Worm (Caenorhabditis elegans) whole organism, L3 larva: ENCODE results near the gene tmem-138.

ENCODE experiments used
- R02D3.7 ChIP-seq: fragments of 150-350 bp; optimal IDR thresholded peaks from 2 replicates; lab custom pipeline; 2014; ENCODE audit warnings: missing biosample characterization, missing genetic modification characterization
- ZK546.5 ChIP-seq: sonication (generic microtip); optimal IDR thresholded peaks from 2 replicates; lab custom pipeline; 2017; ENCODE audit warnings: missing biosample characterization, missing genetic modification characterization
- aly-2 ChIP-seq: fragments of 150-350 bp; optimal IDR thresholded peaks from 2 replicates; lab custom pipeline; 2014; ENCODE audit warnings: missing biosample characterization, missing genetic modification characterization
- ceh-16 ChIP-seq: sonication (generic microtip); optimal IDR thresholded peaks from 2 replicates; lab custom pipeline; 2017; ENCODE audit warnings: missing biosample characterization, missing genetic modification characterization
- ceh-82 ChIP-seq: fragments of 150-350 bp; optimal IDR thresholded peaks from 2 replicates; lab custom pipeline; 2014; ENCODE audit warnings: missing biosample characterization, missing genetic modification characterization
- daf-12 ChIP-seq: fragments of 150-350 bp; optimal IDR thresholded peaks from 2 replicates; lab custom pipeline; 2014; ENCODE audit warnings: missing biosample characterization, missing genetic modification reagents, missing genetic modification characterization
- egl-5 ChIP-seq: fragments of 150-350 bp; optimal IDR thresholded peaks from 2 replicates; lab custom pipeline; 2017; ENCODE audit warnings: missing biosample characterization, missing genetic modification reagents, missing genetic modification characterization, inconsistent platforms
- elt-1 ChIP-seq: fragments of 150-350 bp; optimal IDR thresholded peaks from 2 replicates; lab custom pipeline; 2014; ENCODE audit warnings: missing biosample characterization, missing genetic modification characterization
- elt-2 ChIP-seq: sonication (generic microtip); optimal IDR thresholded peaks from 2 replicates; lab custom pipeline; 2016; ENCODE audit warnings: missing genetic modification reagents, mild to moderate bottlenecking, missing genetic modification characterization, missing compliant biosample characterization
- elt-3 ChIP-seq, 3 experiments: fragments of 150-350 bp in 1 of 3; sonication (generic microtip) in 2 of 3; optimal IDR thresholded peaks; 2 replicates in 2 of 3; 4 replicates in 1 of 3; lab custom pipeline; 2014 to 2017; ENCODE audit warnings: missing biosample characterization in 3 of 3, missing genetic modification characterization in 3 of 3
- eor-1 ChIP-seq, 2 experiments: fragments of 150-350 bp; optimal IDR thresholded peaks; 2 replicates each; lab custom pipeline; 2014 to 2018; ENCODE audit warnings: missing biosample characterization in 2 of 2, missing genetic modification characterization in 2 of 2
- fkh-2 ChIP-seq: fragments of 150-350 bp; optimal IDR thresholded peaks from 2 replicates; lab custom pipeline; 2014; ENCODE audit warnings: missing biosample characterization, missing genetic modification reagents, missing genetic modification characterization
- fos-1 ChIP-seq: fragments of 150-350 bp; optimal IDR thresholded peaks from 2 replicates; lab custom pipeline; 2014; ENCODE audit warnings: missing biosample characterization, missing genetic modification characterization
- hmg-11 ChIP-seq: sonication (generic microtip); optimal IDR thresholded peaks from 2 replicates; lab custom pipeline; 2016; ENCODE audit warnings: missing genetic modification characterization, missing compliant biosample characterization
- lin-15B ChIP-seq: fragments of 150-350 bp; optimal IDR thresholded peaks from 2 replicates; lab custom pipeline; 2014; ENCODE audit warnings: missing biosample characterization, missing genetic modification characterization
- lin-39 ChIP-seq: fragments of 150-350 bp; optimal IDR thresholded peaks from 2 replicates; lab custom pipeline; 2018; ENCODE audit warnings: missing biosample characterization, missing genetic modification reagents, missing genetic modification characterization
- lsy-12 ChIP-seq: sonication (generic microtip); optimal IDR thresholded peaks from 2 replicates; lab custom pipeline; 2016; ENCODE audit warnings: mild to moderate bottlenecking, missing genetic modification characterization, missing compliant biosample characterization
- mdl-1 ChIP-seq: fragments of 150-350 bp; optimal IDR thresholded peaks from 2 replicates; lab custom pipeline; 2014; ENCODE audit warnings: missing biosample characterization, missing genetic modification characterization
- mml-1 ChIP-seq: fragments of 150-350 bp; sonication (generic microtip); optimal IDR thresholded peaks from 3 replicates; lab custom pipeline; 2014; ENCODE audit warnings: missing biosample characterization, missing genetic modification characterization
- nfya-1 ChIP-seq: sonication (generic microtip); optimal IDR thresholded peaks from 2 replicates; lab custom pipeline; 2017; ENCODE audit warnings: missing genetic modification characterization, mild to moderate bottlenecking, missing compliant biosample characterization, antibody characterized with exemption, moderate library complexity; ENCODE audit not compliant: insufficient read depth
- nhr-11 ChIP-seq: fragments of 150-350 bp; optimal IDR thresholded peaks from 2 replicates; lab custom pipeline; 2014; ENCODE audit warnings: missing biosample characterization, missing genetic modification characterization
- nhr-12 ChIP-seq: fragments of 150-350 bp; optimal IDR thresholded peaks from 2 replicates; lab custom pipeline; 2014; ENCODE audit warnings: missing biosample characterization, missing genetic modification characterization
- nhr-23 ChIP-seq: fragments of 150-350 bp; optimal IDR thresholded peaks from 2 replicates; lab custom pipeline; 2014; ENCODE audit warnings: missing biosample characterization, missing genetic modification reagents, missing genetic modification characterization
- nhr-43 ChIP-seq: sonication (generic microtip); optimal IDR thresholded peaks from 2 replicates; lab custom pipeline; 2016; ENCODE audit warnings: mild to moderate bottlenecking, missing genetic modification characterization, missing compliant biosample characterization; ENCODE audit not compliant: poor library complexity, severe bottlenecking
- nhr-67 ChIP-seq: fragments of 150-350 bp; optimal IDR thresholded peaks from 2 replicates; lab custom pipeline; 2014; ENCODE audit warnings: missing biosample characterization, missing genetic modification characterization
- nhr-77 ChIP-seq: fragments of 150-350 bp; optimal IDR thresholded peaks from 2 replicates; lab custom pipeline; 2014; ENCODE audit warnings: missing biosample characterization, missing genetic modification characterization
- pha-4 ChIP-seq: fragments of 150-350 bp; optimal IDR thresholded peaks from 2 replicates; lab custom pipeline; 2014; ENCODE audit warnings: missing biosample characterization, missing genetic modification reagents, missing genetic modification characterization
- pqm-1 ChIP-seq: fragments of 150-350 bp; optimal IDR thresholded peaks from 2 replicates; lab custom pipeline; 2017; ENCODE audit warnings: missing biosample characterization, missing genetic modification characterization, inconsistent platforms
- sea-2 ChIP-seq: fragments of 150-350 bp; sonication (generic microtip); optimal IDR thresholded peaks from 4 replicates; lab custom pipeline; 2014; ENCODE audit warnings: missing biosample characterization, missing genetic modification reagents, missing genetic modification characterization
- skn-1 ChIP-seq: fragments of 150-350 bp; optimal IDR thresholded peaks from 2 replicates; lab custom pipeline; 2014; ENCODE audit warnings: missing biosample characterization, missing genetic modification characterization
- snpc-4 ChIP-seq: fragments of 150-350 bp; optimal IDR thresholded peaks from 2 replicates; lab custom pipeline; 2014; ENCODE audit warnings: missing biosample characterization, missing genetic modification characterization
- unc-39 ChIP-seq: sonication (generic microtip); optimal IDR thresholded peaks from 4 replicates; lab custom pipeline; 2017; ENCODE audit warnings: missing biosample characterization, missing genetic modification characterization
- unc-62 ChIP-seq: fragments of 150-350 bp; sonication (generic microtip); optimal IDR thresholded peaks from 4 replicates; lab custom pipeline; 2014; ENCODE audit warnings: missing biosample characterization, missing genetic modification reagents, missing genetic modification characterization
- zag-1 ChIP-seq: fragments of 150-350 bp; optimal IDR thresholded peaks from 2 replicates; lab custom pipeline; 2014; ENCODE audit warnings: missing biosample characterization, missing genetic modification characterization

The tmem-138 gene

DNA sequence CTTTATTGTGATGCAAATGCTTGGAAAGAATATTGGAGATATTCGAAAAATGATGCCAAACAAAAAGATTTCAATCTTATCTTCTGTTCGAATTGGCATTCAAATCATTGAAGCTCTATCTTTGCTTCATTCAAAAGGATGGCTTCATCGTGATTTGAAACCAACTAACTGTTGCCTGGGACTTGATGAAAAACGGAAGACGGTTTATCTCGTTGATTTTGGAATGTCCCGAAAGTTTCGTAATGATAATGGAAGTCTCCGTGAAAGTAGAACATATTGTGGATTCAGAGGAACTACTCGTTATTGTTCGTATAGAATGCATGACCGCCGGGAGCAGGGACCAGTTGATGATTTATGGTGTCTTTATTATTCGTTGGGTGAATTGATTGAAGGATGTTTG, 17.0 kb downstream of the tmem-138 start:
- no peak for TF ChIP-seq nhr-43 (tag; lab: Kevin White, UChicago)
- no peak for TF ChIP-seq elt-1 (tag; lab: Kevin White, UChicago)
- TF ChIP-seq aly-2 (tag; lab: Kevin White, UChicago), result no peak
- TF ChIP-seq egl-5 (tag; lab: Kevin White, UChicago), result no peak
- no peak for TF ChIP-seq pqm-1 (tag; lab: Kevin White, UChicago)
- no peak for TF ChIP-seq zag-1 (tag; lab: Kevin White, UChicago)
- TF ChIP-seq lsy-12 (tag; lab: Kevin White, UChicago), result no peak
- no peak for TF ChIP-seq lin-39 (tag; lab: Kevin White, UChicago)
- no peak for TF ChIP-seq nhr-67 (tag; lab: Kevin White, UChicago)
- no peak for TF ChIP-seq ceh-82 (tag; lab: Kevin White, UChicago)

DNA sequence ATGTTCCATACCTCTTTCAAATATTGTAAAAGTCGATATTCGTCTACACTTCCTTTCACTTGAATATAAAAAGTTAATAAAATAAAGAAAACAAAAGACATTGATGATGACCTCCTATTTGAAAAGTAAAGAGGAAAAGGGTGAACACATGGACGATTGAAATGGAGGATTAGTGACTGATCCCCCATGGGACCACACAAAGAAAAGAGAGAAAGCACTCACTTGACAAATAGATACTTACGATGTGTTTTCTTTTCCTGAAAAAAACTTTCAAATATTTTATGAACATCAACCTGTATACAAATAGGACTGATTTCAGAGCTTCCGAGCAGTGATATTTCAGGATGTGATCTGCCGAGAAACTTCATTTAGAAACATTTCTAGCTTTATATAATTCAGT, 20.0 kb downstream of the tmem-138 start, which contains the start of gene acr-14:
acr-14 (minus strand) TSS at position 101 of the 400 bp plus-strand sequence.
- TF ChIP-seq sea-2 (GFP tag; lab: Kevin White, UChicago) (no peak), elt-1 (tag; lab: Kevin White, UChicago) (no peak), lin-39 (tag; lab: Kevin White, UChicago) (no peak), pha-4 (tag; lab: Kevin White, UChicago) (no peak), snpc-4 (tag; lab: Kevin White, UChicago) (no peak), mml-1 (no peak), eor-1 (tag; optimal IDR thresholded peaks at IDR 0.05; lab: Kevin White, UChicago) (no peak), nhr-11 (tag; lab: Kevin White, UChicago) (no peak), nfya-1 (tag; lab: Kevin White, UChicago) (no peak), skn-1 (no peak), nhr-23 (no peak), lin-15B (tag; lab: Kevin White, UChicago) (no peak), zag-1 (tag; lab: Kevin White, UChicago) (no peak), R02D3.7 (no peak), ceh-82 (tag; lab: Kevin White, UChicago) (no peak), daf-12 (tag; lab: Kevin White, UChicago) (no peak), hmg-11 (tag; lab: Kevin White, UChicago) (no peak), nhr-77 (tag; lab: Kevin White, UChicago) (no peak), fkh-2 (tag; lab: Kevin White, UChicago) (no peak), elt-2 (no peak)

DNA sequence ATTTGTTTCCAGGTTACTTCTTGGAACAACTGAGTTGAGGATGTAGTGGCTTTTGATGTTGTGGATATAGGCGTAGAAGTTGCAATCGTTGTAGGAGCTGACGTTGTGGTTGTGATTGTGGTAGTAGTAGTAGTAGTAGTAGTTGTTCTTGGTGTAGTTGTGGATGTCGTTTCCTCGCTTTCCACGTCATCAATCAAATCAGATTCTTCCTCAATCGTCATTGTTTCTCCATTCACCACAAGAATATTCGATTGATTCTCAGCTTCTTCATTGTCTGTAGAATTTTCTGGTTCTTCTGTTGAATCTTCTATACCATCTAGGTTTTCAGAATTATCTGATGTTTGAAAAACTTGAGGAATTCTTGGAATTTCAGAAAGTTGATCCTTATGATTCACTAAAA, 21.5 kb downstream of the tmem-138 start:
- TF ChIP-seq ceh-16 (tag; lab: Kevin White, UChicago), result no peak
- no peak for TF ChIP-seq elt-3 (tag; optimal IDR thresholded peaks at IDR 0.05; lab: Kevin White, UChicago)
- no peak for TF ChIP-seq R02D3.7
- no peak for TF ChIP-seq elt-2
- no peak for TF ChIP-seq hmg-11 (tag; lab: Kevin White, UChicago)
- TF ChIP-seq unc-62, result no peak
- no peak for TF ChIP-seq mml-1
- no peak for TF ChIP-seq fos-1 (tag; lab: Kevin White, UChicago)
- TF ChIP-seq nhr-12 (tag; lab: Kevin White, UChicago), result no peak
- no peak for TF ChIP-seq elt-1 (tag; lab: Kevin White, UChicago)
- no peak for TF ChIP-seq mdl-1 (tag; lab: Kevin White, UChicago)

DNA sequence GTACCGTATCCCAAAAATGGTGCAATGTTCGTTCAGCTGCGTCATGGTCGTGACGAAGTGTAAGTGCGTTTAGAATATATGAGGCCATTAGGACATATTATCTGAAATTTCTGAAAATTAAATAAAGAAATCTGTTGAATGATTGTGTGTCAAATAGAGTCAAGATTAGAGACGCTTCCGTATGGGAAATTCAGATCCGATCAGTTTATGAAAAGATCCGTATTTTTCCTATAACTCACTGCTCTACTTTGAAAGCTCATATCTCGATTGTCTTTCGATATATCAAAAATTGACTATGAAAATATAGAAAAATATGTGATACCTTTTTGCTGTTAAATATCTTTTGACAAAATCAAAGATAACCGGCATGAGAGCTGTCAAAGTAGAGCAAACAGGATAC, 23.2 kb downstream of the tmem-138 start, which contains the start of gene T05C12.4:
T05C12.4 (minus strand) TSS at position 101 of the 400 bp plus-strand sequence.
- TF ChIP-seq unc-39, result no peak

DNA sequence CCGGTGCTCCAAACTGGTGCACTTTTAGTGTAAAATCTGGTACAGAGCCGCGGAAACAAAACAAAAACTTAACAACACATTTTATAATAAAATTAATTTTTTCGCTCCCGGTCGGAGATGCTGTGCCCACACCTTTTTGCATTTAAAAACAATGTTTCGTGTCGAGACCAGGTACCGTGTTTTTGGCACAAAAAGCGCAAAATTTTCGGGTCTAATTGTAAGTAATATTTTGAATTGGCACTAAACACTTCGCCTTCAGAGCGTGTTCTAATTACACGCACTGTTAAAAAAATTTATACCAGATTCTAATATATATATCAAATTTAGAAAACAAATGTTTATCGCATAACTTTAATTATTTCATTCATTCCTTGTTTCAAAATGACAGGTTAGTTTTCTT, 24.3 kb downstream of the tmem-138 start, which contains the start of gene dylt-3:
dylt-3 (plus strand) TSS at position 301 of the 400 bp plus-strand sequence.
- no peak for TF ChIP-seq elt-3 (tag; optimal IDR thresholded peaks at IDR 0.05; lab: Kevin White, UChicago)
- TF ChIP-seq ZK546.5 (tag; lab: Kevin White, UChicago), result no peak
- no peak for TF ChIP-seq elt-1 (tag; lab: Kevin White, UChicago)
- TF ChIP-seq, all 47 proteins: peak for 0
